Worm (Caenorhabditis elegans): Measurements from ENCODE around the gene C47E8.9.

The C47E8.9 gene

ce11 chrV:14688097-14688912 is 25.2 kb downstream of the C47E8.9 start, which contains the start of gene C47E8.11 (continued):
- TF ChIP-seq efl-1 (optimal IDR thresholded peaks at IDR 0.05) (no peak), efl-1 (GFP tag; optimal IDR thresholded peaks at IDR 0.05 in 1 of 2) (peak; percentile 13 to 68), dsc-1 (tag; optimal IDR thresholded peaks at IDR 0.05) (peak; percentile 38), mef-2 (tag; optimal IDR thresholded peaks at IDR 0.05) (no peak), grh-1 (GFP tag; IDR thresholded peaks at IDR 0.05) (peak; percentile 31; the same call in 1 of the 2 replicates), rnt-1 (tag; optimal IDR thresholded peaks at IDR 0.05) (peak; percentile 41), ztf-4 (tag; optimal IDR thresholded peaks at IDR 0.05) (peak; percentile 49), elt-2 (tag; optimal IDR thresholded peaks at IDR 0.05) (peak; percentile 31), ama-1 (optimal IDR thresholded peaks at IDR 0.05) (peak; percentile 98), aly-2 (tag; optimal IDR thresholded peaks at IDR 0.05) (peak; percentile 100), zip-4 (GFP tag; optimal IDR thresholded peaks at IDR 0.05) (no peak), lin-14 (GFP tag; optimal IDR thresholded peaks at IDR 0.05) (peak; percentile 33), nhr-19 (GFP tag; conservative IDR thresholded peaks at IDR 0.05) (peak; percentile 38; the same call in 1 of the 2 replicates)

ce11 chrV:14689060-14689750 is 26.1 kb downstream of the C47E8.9 start, which contains the start of gene gasr-8:
gasr-8 (plus strand) TSS chrV:14689110.
- TF ChIP-seq nhr-11 (tag; optimal IDR thresholded peaks at IDR 0.05) (no peak), lin-35 (GFP tag; optimal IDR thresholded peaks at IDR 0.05) (peak in 1 of 2 experiments; percentile 16), fkh-8 (tag; optimal IDR thresholded peaks at IDR 0.05) (peak; percentile 54), nhr-85 (tag) (peak; percentile 20), efl-1 (optimal IDR thresholded peaks at IDR 0.05) (no peak), efl-1 (GFP tag; optimal IDR thresholded peaks at IDR 0.05 in 1 of 2) (peak in 1 of 2 experiments; percentile 41), nhr-90 (tag; optimal IDR thresholded peaks at IDR 0.05; ENCODE audit: poor library complexity) (no peak), lir-3 (tag; optimal IDR thresholded peaks at IDR 0.05; ENCODE audit: poor library complexity) (no peak), aha-1 (tag; optimal IDR thresholded peaks at IDR 0.05) (no peak)

ce11 chrV:14695713-14696112 is 32.6 kb downstream of the C47E8.9 start:
- TF ChIP-seq lin-13 (GFP tag; optimal IDR thresholded peaks at IDR 0.05) (no peak), lin-35 (GFP tag; optimal IDR thresholded peaks at IDR 0.05) (no peak), pag-3 (tag; optimal IDR thresholded peaks at IDR 0.05; ENCODE audit: borderline replicate concordance, insufficient read depth) (peak; percentile 71), mdl-1 (tag; optimal IDR thresholded peaks at IDR 0.05) (no peak), nhr-20 (tag; optimal IDR thresholded peaks at IDR 0.05) (no peak), ets-5 (GFP tag; IDR thresholded peaks at IDR 0.05) (no peak), rnt-1 (tag; optimal IDR thresholded peaks at IDR 0.05) (peak; percentile 22), lin-39 (tag; optimal IDR thresholded peaks at IDR 0.05) (no peak)

ce11 chrV:14696604-14697307 is 33.6 kb downstream of the C47E8.9 start, which contains the start of gene unc-112:
unc-112 (minus strand) TSS chrV:14696654.
- TF ChIP-seq snpc-4 (tag; optimal IDR thresholded peaks at IDR 0.05) (peak; percentile 60), unc-62 (GFP tag; optimal IDR thresholded peaks at IDR 0.05) (no peak), ceh-88 (GFP tag; IDR thresholded peaks at IDR 0.05) (no peak), grh-1 (GFP tag; IDR thresholded peaks at IDR 0.05) (no peak), tlp-1 (tag; optimal IDR thresholded peaks at IDR 0.05) (no peak), efl-1 (optimal IDR thresholded peaks at IDR 0.05) (peak; percentile 67 to 75), efl-1 (GFP tag; optimal IDR thresholded peaks at IDR 0.05 in 1 of 2) (peak; percentile 40 to 94), hlh-4 (tag; optimal IDR thresholded peaks at IDR 0.05) (no peak), nhr-76 (tag; optimal IDR thresholded peaks at IDR 0.05) (no peak), fos-1 (tag; optimal IDR thresholded peaks at IDR 0.05) (peak; percentile 75), irx-1 (tag; optimal IDR thresholded peaks at IDR 0.05) (no peak), hlh-17 (GFP tag; optimal IDR thresholded peaks at IDR 0.05; ENCODE audit: borderline replicate concordance) (no peak), F16B12.6 (tag; optimal IDR thresholded peaks at IDR 0.05) (peak; percentile 18), alr-1 (tag; optimal IDR thresholded peaks at IDR 0.05; ENCODE audit: borderline replicate concordance) (no peak), ama-1 (optimal IDR thresholded peaks at IDR 0.05) (no peak), elt-3 (tag; optimal IDR thresholded peaks at IDR 0.05) (peak in 1 of 6 experiments; percentile 6), blmp-1 (tag; optimal IDR thresholded peaks at IDR 0.05) (peak; percentile 51), tbx-2 (tag; optimal IDR thresholded peaks at IDR 0.05) (peak; percentile 33), nhr-19 (GFP tag; conservative IDR thresholded peaks at IDR 0.05) (peak; percentile 62), snu-23 (GFP tag; optimal IDR thresholded peaks at IDR 0.05) (peak; percentile 84), pax-3 (tag; optimal IDR thresholded peaks at IDR 0.05) (no peak), sup-37 (GFP tag; optimal IDR thresholded peaks at IDR 0.05) (no peak)

Data from whole organism, L1 larva.